Fruit fly (Drosophila melanogaster): ENCODE data around the gene Ubc6.

DNA sequence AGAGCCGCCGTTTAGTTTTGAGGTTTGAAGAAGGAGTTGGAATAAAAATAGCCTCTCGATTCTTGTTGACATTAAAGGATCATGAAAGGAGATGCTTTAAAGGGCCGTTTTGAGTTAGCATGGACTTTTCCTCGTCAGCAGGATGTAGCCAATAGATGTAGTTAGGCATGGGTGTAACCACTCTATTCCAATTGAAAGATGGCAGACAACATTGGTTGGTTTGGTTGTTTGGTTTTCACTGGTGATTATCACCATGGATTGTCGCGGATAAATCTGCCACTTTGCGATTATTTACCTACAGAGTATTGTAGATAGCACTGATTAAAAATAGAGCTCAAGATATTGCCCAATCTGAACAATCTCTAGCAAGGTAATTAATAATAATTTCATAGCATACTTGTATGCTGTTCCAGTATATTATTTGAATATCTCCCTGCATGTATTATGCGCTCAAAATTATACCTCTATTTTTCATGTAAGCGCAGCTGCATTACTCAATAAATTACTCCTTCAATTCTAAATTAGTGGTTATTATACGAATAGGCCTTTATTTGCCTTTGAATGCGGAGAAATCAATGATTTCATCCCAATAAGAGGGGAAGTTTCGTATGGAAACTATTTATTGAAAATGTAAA is 20.6 kb upstream of the Ubc6 start:
- TF ChIP-seq salr (GFP tag; optimal IDR thresholded peaks at IDR 0.05) (no peak), OdsH (GFP tag; optimal IDR thresholded peaks at IDR 0.05) (no peak), Gug (GFP tag; IDR thresholded peaks at IDR 0.05) (no peak), Hr38 (GFP tag; optimal IDR thresholded peaks at IDR 0.05) (no peak), CG6854 (GFP tag; optimal IDR thresholded peaks at IDR 0.05) (no peak), CG10631 (GFP tag; optimal IDR thresholded peaks at IDR 0.05) (no peak), pdm3 (GFP tag; optimal IDR thresholded peaks at IDR 0.05) (no peak), CG10669 (GFP tag; optimal IDR thresholded peaks at IDR 0.05) (no peak)
